Fruit fly (Drosophila melanogaster): ENCODE results near the gene RpS21.

The RpS21 gene

dm6 chr2L:2855204-2855768, 584 bp upstream of the RpS21 start:
- no peak for TF ChIP-seq CG16779 (tag; optimal IDR thresholded peaks at IDR 0.05)
- no peak for TF ChIP-seq lz (GFP tag; optimal IDR thresholded peaks at IDR 0.05)
- TF ChIP-seq fkh (GFP tag; optimal IDR thresholded peaks at IDR 0.05) = no peak
- peak; percentile 52; the same call in 2 of the 3 replicates for TF ChIP-seq CG8119 (GFP tag; IDR thresholded peaks at IDR 0.05)
- no peak for TF ChIP-seq eg (GFP tag; IDR thresholded peaks at IDR 0.05)
- TF ChIP-seq svp (GFP tag) = peak; percentile 76
- no peak for TF ChIP-seq vri (GFP tag; optimal IDR thresholded peaks at IDR 0.05)
- TF ChIP-seq Lpt (GFP tag; optimal IDR thresholded peaks at IDR 0.05) = no peak
- TF ChIP-seq Gug (GFP tag; IDR thresholded peaks at IDR 0.05) = no peak
- no peak for TF ChIP-seq CG7368 (GFP tag; optimal IDR thresholded peaks at IDR 0.05)
- TF ChIP-seq CG4318 (GFP tag; optimal IDR thresholded peaks at IDR 0.05) = no peak
- peak; percentile 13 for TF ChIP-seq acj6 (GFP tag; optimal IDR thresholded peaks at IDR 0.05)
- TF ChIP-seq CG10669 (GFP tag; optimal IDR thresholded peaks at IDR 0.05) = no peak
- TF ChIP-seq achi (GFP tag; optimal IDR thresholded peaks at IDR 0.05) = no peak
- no peak for TF ChIP-seq CG9139 (GFP tag; optimal IDR thresholded peaks at IDR 0.05)
- no peak for TF ChIP-seq cyc (GFP tag; optimal IDR thresholded peaks at IDR 0.05)
- no peak for TF ChIP-seq salr (GFP tag; optimal IDR thresholded peaks at IDR 0.05)

- TF ChIP-seq vri (GFP tag; optimal IDR thresholded peaks at IDR 0.05) (peak; percentile 78), Ets96B (tag; optimal IDR thresholded peaks at IDR 0.05) (peak; percentile 3), lz (GFP tag; optimal IDR thresholded peaks at IDR 0.05) (peak; percentile 33), CG7368 (GFP tag; optimal IDR thresholded peaks at IDR 0.05) (no peak), Eip75B (GFP tag; optimal IDR thresholded peaks at IDR 0.05) (peak; percentile 15), Sox14 (GFP tag; optimal IDR thresholded peaks at IDR 0.05) (peak; percentile 78), dsx (GFP tag; optimal IDR thresholded peaks at IDR 0.05; ENCODE audit: poor library complexity, severe bottlenecking) (peak; percentile 75), CG6808 (GFP tag; optimal IDR thresholded peaks at IDR 0.05) (no peak), Sox102F (GFP tag; optimal IDR thresholded peaks at IDR 0.05) (peak; percentile 58), CG15336 (GFP tag; IDR thresholded peaks at IDR 0.05) (peak; percentile 12; the same call in 1 of the 2 replicates), CG6276 (GFP tag; optimal IDR thresholded peaks at IDR 0.05) (no peak), Eip93F (GFP tag; optimal IDR thresholded peaks at IDR 0.05) (peak; percentile 61), Hr39 (GFP tag; optimal IDR thresholded peaks at IDR 0.05) (no peak), ss (GFP tag; optimal IDR thresholded peaks at IDR 0.05) (peak in 1 of 2 experiments; percentile 24), Lpt (GFP tag; optimal IDR thresholded peaks at IDR 0.05) (no peak), salr (GFP tag; optimal IDR thresholded peaks at IDR 0.05) (no peak), topi (GFP tag; optimal IDR thresholded peaks at IDR 0.05) (peak; percentile 41), Smox (GFP tag; optimal IDR thresholded peaks at IDR 0.05) (peak; percentile 0), Met (GFP tag; optimal IDR thresholded peaks at IDR 0.05) (peak; percentile 1), svp (GFP tag) (peak; percentile 66), CG6163 (GFP tag; IDR thresholded peaks at IDR 0.05) (0 out of 3 replicates have a peak, but pooled peaks have one; percentile 12), CG11902 (GFP tag; optimal IDR thresholded peaks at IDR 0.05) (no peak), Eip78C (GFP tag) (peak; percentile 73), eg (GFP tag; IDR thresholded peaks at IDR 0.05) (no peak), CG6854 (GFP tag; optimal IDR thresholded peaks at IDR 0.05) (peak; percentile 5), CG3919 (GFP tag; optimal IDR thresholded peaks at IDR 0.05) (peak; percentile 2), CG8119 (GFP tag; IDR thresholded peaks at IDR 0.05) (no peak)
Observed at dm6 chr2L:2856960-2857584, 1.2 kb downstream of the RpS21 start, which contains the start of gene CG2991. TSS of gene CG2991 (plus strand) at chr2L:2857164.

All from whole organism, prepupa.